Fruit fly (Drosophila melanogaster) whole organism, pupa: ENCODE measurements around the gene Polr1H.

Experiments used
- CG10348 ChIP-seq: fragments of 200-800 bp; sonication (Bioruptor generic); IDR thresholded peaks from 2 replicates; pipeline ENCODE4 v1.3.6; 2022; ENCODE audit warnings: missing biosample characterization, missing genetic modification characterization
- CG12605 ChIP-seq: fragments of 200-800 bp; sonication (Bioruptor generic); IDR thresholded peaks from 2 replicates; pipeline ENCODE4 v1.3.6; 2022; ENCODE audit warnings: missing biosample characterization, missing genetic modification characterization
- CG13204 ChIP-seq: fragments of 200-800 bp; sonication (Bioruptor generic); optimal IDR thresholded peaks from 2 replicates; lab custom pipeline; 2018; ENCODE audit warnings: missing biosample characterization, mild to moderate bottlenecking, missing genetic modification characterization, moderate library complexity
- CG14655 ChIP-seq: fragments of 200-800 bp; sonication (Bioruptor generic); optimal IDR thresholded peaks from 3 replicates; lab custom pipeline; 2017; ENCODE audit warnings: mild to moderate bottlenecking, missing biosample characterization, missing genetic modification reagents, missing genetic modification characterization
- CG15710 ChIP-seq: fragments of 200-800 bp; sonication (Bioruptor generic); optimal IDR thresholded peaks from 2 replicates; lab custom pipeline; 2018; ENCODE audit warnings: missing biosample characterization, mild to moderate bottlenecking, missing genetic modification characterization, moderate library complexity
- CG17806 ChIP-seq: fragments of 200-800 bp; sonication (Bioruptor generic); optimal IDR thresholded peaks from 2 replicates; lab custom pipeline; 2018; ENCODE audit warnings: missing biosample characterization, mild to moderate bottlenecking, missing genetic modification characterization, moderate library complexity
- CG32121 ChIP-seq: fragments of 200-800 bp; sonication (Bioruptor generic); IDR thresholded peaks from 2 replicates; pipeline ENCODE4 v1.3.6; 2022; ENCODE audit warnings: missing biosample characterization, missing genetic modification characterization
- CG34367 ChIP-seq: fragments of 200-800 bp; sonication (Bioruptor generic); optimal IDR thresholded peaks from 2 replicates; lab custom pipeline; 2018; ENCODE audit warnings: missing biosample characterization, mild to moderate bottlenecking, missing genetic modification characterization
- CG4496 ChIP-seq: fragments of 200-800 bp; sonication (Bioruptor generic); IDR thresholded peaks from 3 replicates; pipeline ENCODE4 v1.3.6; 2022; ENCODE audit warnings: missing biosample characterization, missing genetic modification characterization
- CG8159 ChIP-seq: fragments of 200-800 bp; sonication (Bioruptor generic); optimal IDR thresholded peaks from 3 replicates; lab custom pipeline; 2018; ENCODE audit warnings: missing biosample characterization, mild to moderate bottlenecking, missing genetic modification characterization, moderate library complexity
- CG8301 ChIP-seq: fragments of 200-800 bp; sonication (Bioruptor generic); optimal IDR thresholded peaks from 2 replicates; lab custom pipeline; 2018; ENCODE audit warnings: missing biosample characterization, mild to moderate bottlenecking, missing genetic modification characterization
- CG9948 ChIP-seq: fragments of 200-800 bp; sonication (Bioruptor generic); optimal IDR thresholded peaks from 2 replicates; lab custom pipeline; 2018; ENCODE audit warnings: missing biosample characterization, mild to moderate bottlenecking, missing genetic modification characterization, moderate library complexity
- D1 ChIP-seq: fragments of 200-800 bp; sonication (Bioruptor generic); optimal IDR thresholded peaks from 2 replicates; lab custom pipeline; 2018; ENCODE audit warnings: missing biosample characterization, mild to moderate bottlenecking, missing genetic modification characterization, moderate library complexity
- EcR ChIP-seq: fragments of 200-800 bp; sonication (Bioruptor generic); optimal IDR thresholded peaks from 3 replicates; lab custom pipeline; 2019; ENCODE audit warnings: missing biosample characterization, missing genetic modification characterization, mild to moderate bottlenecking, moderate library complexity, missing genetic modification reagents
- Ets98B ChIP-seq: fragments of 200-800 bp; sonication (Bioruptor generic); IDR thresholded peaks from 2 replicates; pipeline ENCODE4 v1.3.6; 2022; ENCODE audit warnings: missing biosample characterization, missing genetic modification characterization
- Pif1A ChIP-seq: fragments of 200-800 bp; sonication (Bioruptor generic); optimal IDR thresholded peaks from 3 replicates; lab custom pipeline; 2016; ENCODE audit warnings: missing biosample characterization, missing genetic modification characterization
- Pif1B ChIP-seq: fragments of 200-800 bp; sonication (Bioruptor generic); optimal IDR thresholded peaks from 3 replicates; lab custom pipeline; 2016; ENCODE audit warnings: missing biosample characterization, missing genetic modification characterization
- Snoo ChIP-seq: fragments of 200-800 bp; sonication (Bioruptor generic); optimal IDR thresholded peaks from 3 replicates; lab custom pipeline; 2017; ENCODE audit warnings: missing biosample characterization, mild to moderate bottlenecking, missing genetic modification characterization, inconsistent platforms
- fd96Ca ChIP-seq: fragments of 200-800 bp; sonication (Bioruptor generic); IDR thresholded peaks from 3 replicates; pipeline ENCODE4 v1.3.6; 2022; ENCODE audit warnings: missing biosample characterization, missing genetic modification characterization
- gl ChIP-seq: fragments of 200-800 bp; sonication (Bioruptor generic); optimal IDR thresholded peaks from 2 replicates; lab custom pipeline; 2018; ENCODE audit warnings: missing biosample characterization, mild to moderate bottlenecking, missing genetic modification characterization
- rn ChIP-seq: fragments of 200-800 bp; sonication (Bioruptor generic); IDR thresholded peaks from 2 replicates; pipeline ENCODE4 v1.3.6; 2022; ENCODE audit warnings: missing biosample characterization, missing genetic modification characterization

The Polr1H gene

DNA sequence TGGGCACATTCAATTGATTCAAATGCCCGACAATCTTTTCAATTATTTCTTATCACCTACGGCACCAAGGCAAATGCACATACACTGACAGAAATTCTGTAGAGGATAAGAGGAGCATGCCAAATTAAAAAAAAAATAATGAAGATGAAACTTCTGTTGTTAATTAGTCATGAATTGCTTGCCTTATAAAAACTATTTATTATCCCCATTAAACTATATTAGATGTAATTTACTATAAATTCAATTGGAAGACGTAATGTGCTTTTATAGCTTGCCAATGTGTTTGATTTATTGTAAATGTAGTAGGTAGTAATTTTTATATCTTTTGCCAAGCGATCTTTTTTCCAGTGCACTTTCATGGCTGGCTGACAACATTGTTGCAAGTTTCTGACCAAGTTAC lies 46.0 kb downstream of the Polr1H start:
- TF ChIP-seq CG12605 (GFP tag; lab: Robert Waterston, UW) (no peak), fd96Ca (no peak), rn (GFP tag; lab: Robert Waterston, UW) (no peak), D1 (tag; lab: Kevin White, UChicago) (no peak), CG17806 (tag; lab: Kevin White, UChicago) (no peak), gl (no peak), Pif1A (GFP tag; lab: Kevin White, UChicago) (no peak), Snoo (tag; lab: Kevin White, UChicago) (no peak), CG34367 (tag; lab: Kevin White, UChicago) (no peak), CG8159 (tag; lab: Kevin White, UChicago) (no peak), Pif1B (GFP tag; lab: Kevin White, UChicago) (no peak), Ets98B (GFP tag; lab: Robert Waterston, UW) (peak; percentile 56; the same call in 1 of the 2 replicates), CG10348 (GFP tag; lab: Robert Waterston, UW) (no peak), EcR (GFP tag; lab: Kevin White, UChicago) (no peak), CG32121 (GFP tag; lab: Robert Waterston, UW) (peak; percentile 59; the same call in 1 of the 2 replicates), CG15710 (no peak), CG8301 (tag; lab: Kevin White, UChicago) (no peak), CG13204 (GFP tag; lab: Kevin White, UChicago) (no peak), CG4496 (GFP tag; lab: Robert Waterston, UW) (0 out of 3 replicates have a peak, but pooled peaks have one; percentile 33), CG14655 (peak; percentile 29), CG9948 (no peak)

DNA sequence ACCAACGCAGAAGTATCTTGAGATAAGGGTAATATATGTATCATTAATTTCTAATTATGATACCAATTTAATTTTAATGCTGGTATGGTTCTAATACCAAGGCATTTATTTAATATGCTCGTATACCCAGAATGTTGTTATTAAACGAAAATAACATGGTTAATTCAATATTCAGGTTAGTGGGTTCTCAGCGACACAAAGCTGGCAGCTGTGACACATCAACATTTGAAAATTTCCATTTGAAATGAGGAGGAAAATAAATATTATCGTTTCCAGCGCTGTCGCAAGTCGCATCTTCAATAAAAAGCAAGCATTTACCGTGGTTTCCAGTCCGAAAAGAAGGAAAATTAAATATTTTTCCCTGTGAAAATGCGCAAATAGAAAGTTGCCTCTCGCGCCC lies 46.7 kb downstream of the Polr1H start:
- no peak for TF ChIP-seq CG17806 (tag; lab: Kevin White, UChicago)
- TF ChIP-seq CG12605 (GFP tag; lab: Robert Waterston, UW), result no peak
- no peak for TF ChIP-seq CG4496 (GFP tag; lab: Robert Waterston, UW)
- no peak for TF ChIP-seq Pif1A (GFP tag; lab: Kevin White, UChicago)
- no peak for TF ChIP-seq fd96Ca
- TF ChIP-seq Snoo (tag; lab: Kevin White, UChicago), result no peak
- no peak for TF ChIP-seq EcR (GFP tag; lab: Kevin White, UChicago)
- no peak for TF ChIP-seq CG8159 (tag; lab: Kevin White, UChicago)
- no peak for TF ChIP-seq CG10348 (GFP tag; lab: Robert Waterston, UW)
- TF ChIP-seq rn (GFP tag; lab: Robert Waterston, UW), result no peak
- TF ChIP-seq CG8301 (tag; lab: Kevin White, UChicago), result no peak
- TF ChIP-seq CG34367 (tag; lab: Kevin White, UChicago), result no peak
- no peak for TF ChIP-seq CG9948
- TF ChIP-seq Pif1B (GFP tag; lab: Kevin White, UChicago), result no peak
- no peak for TF ChIP-seq gl
- TF ChIP-seq CG14655, result no peak
- TF ChIP-seq Ets98B (GFP tag; lab: Robert Waterston, UW), result no peak
